Fruit fly (Drosophila melanogaster): ENCODE data around the gene Rab3GAP1.
A peak's percentile ranks its signal among the peaks of the same experiment; 100 is the strongest.

Gene Rab3GAP1

DNA sequence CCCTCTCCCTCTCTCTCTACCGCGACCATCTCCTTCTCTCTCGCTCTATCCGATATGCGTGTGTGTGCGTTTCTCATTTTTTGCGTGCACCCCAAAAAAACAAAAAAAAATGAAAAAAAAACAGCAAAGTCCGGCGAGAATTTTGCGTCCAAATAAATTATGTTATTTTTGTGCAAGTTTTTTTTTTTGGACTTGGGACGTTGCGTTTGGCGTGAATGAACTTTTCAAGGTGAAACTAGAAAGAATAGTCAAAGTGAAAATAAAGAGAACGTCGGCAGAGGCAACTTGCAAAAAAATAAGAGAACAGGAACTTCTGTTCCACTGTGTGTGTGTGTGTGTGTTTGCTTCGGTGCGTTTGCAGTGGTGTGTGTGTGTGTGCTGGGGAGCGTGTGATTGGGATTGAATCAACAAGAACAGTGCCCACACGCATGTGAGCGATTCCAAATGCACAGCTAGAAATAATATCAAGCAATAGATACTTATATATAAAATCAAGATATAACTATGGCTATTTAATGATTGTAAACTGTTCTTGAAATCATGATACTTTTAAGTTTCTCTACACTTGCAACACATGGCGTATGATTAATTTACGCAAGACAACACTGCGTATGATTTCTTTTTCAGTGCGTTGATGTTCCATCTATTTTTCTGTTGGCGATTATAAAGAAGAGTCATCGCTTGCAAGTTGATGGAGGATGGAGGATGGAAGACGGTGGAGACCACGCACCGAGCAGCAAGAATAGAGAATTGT is 18.4 kb upstream of the Rab3GAP1 start:
- no peak for TF ChIP-seq bab1 (GFP tag; optimal IDR thresholded peaks at IDR 0.05)
- no peak for TF ChIP-seq toe (GFP tag; optimal IDR thresholded peaks at IDR 0.05)
- TF ChIP-seq CG11617 (GFP tag; optimal IDR thresholded peaks at IDR 0.05) = no peak
- TF ChIP-seq CG7101 (tag; optimal IDR thresholded peaks at IDR 0.05) = no peak
- no peak for TF ChIP-seq tj (GFP tag; optimal IDR thresholded peaks at IDR 0.05)
- TF ChIP-seq Hr96 (GFP tag; optimal IDR thresholded peaks at IDR 0.05) = no peak
- TF ChIP-seq pad (GFP tag; optimal IDR thresholded peaks at IDR 0.05) = no peak
- TF ChIP-seq CG14711 (tag; optimal IDR thresholded peaks at IDR 0.05) = no peak
- TF ChIP-seq ovo (GFP tag; optimal IDR thresholded peaks at IDR 0.05) = no peak
- TF ChIP-seq CG33017 (tag; optimal IDR thresholded peaks at IDR 0.05) = no peak
- TF ChIP-seq CG1620 (GFP tag; optimal IDR thresholded peaks at IDR 0.05) = no peak
- TF ChIP-seq Crg-1 (GFP tag; optimal IDR thresholded peaks at IDR 0.05) = no peak
- TF ChIP-seq CG5204 (GFP tag; optimal IDR thresholded peaks at IDR 0.05) = no peak
- no peak for TF ChIP-seq CG12768 (GFP tag; optimal IDR thresholded peaks at IDR 0.05)
- TF ChIP-seq CG7045 (GFP tag; optimal IDR thresholded peaks at IDR 0.05) = no peak

DNA sequence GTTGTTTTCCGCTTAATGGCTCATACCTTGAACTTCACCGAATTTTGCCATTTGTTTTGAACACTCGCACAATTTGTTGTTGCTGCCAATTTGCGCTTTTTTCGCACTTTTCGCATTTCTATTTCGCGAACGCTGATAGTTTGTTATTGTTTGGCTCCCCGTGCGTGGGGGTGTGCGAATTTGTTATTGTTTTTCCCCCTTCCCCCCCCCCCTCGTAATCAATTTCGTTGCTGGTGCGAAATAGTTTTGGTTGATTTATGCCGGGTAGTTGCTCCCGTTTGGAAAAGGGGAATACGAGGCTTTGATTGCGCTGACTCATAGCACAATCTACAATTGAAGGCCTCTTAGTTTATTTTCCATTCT is 17.5 kb upstream of the Rab3GAP1 start:
- TF ChIP-seq cnc (optimal IDR thresholded peaks at IDR 0.05) (no peak), ovo (GFP tag; optimal IDR thresholded peaks at IDR 0.05) (no peak), CG14711 (tag; optimal IDR thresholded peaks at IDR 0.05) (no peak), Hr96 (GFP tag; optimal IDR thresholded peaks at IDR 0.05) (no peak), cic (GFP tag; optimal IDR thresholded peaks at IDR 0.05) (no peak), CG33017 (tag; optimal IDR thresholded peaks at IDR 0.05) (no peak), tj (GFP tag; optimal IDR thresholded peaks at IDR 0.05) (no peak), Clk (GFP tag; optimal IDR thresholded peaks at IDR 0.05) (no peak), pad (GFP tag; optimal IDR thresholded peaks at IDR 0.05) (no peak), Mnt (GFP tag; optimal IDR thresholded peaks at IDR 0.05) (no peak), bab1 (GFP tag; optimal IDR thresholded peaks at IDR 0.05) (no peak), CG5204 (GFP tag; optimal IDR thresholded peaks at IDR 0.05) (no peak), CG7045 (GFP tag; optimal IDR thresholded peaks at IDR 0.05) (no peak), toe (GFP tag; optimal IDR thresholded peaks at IDR 0.05) (no peak)

DNA sequence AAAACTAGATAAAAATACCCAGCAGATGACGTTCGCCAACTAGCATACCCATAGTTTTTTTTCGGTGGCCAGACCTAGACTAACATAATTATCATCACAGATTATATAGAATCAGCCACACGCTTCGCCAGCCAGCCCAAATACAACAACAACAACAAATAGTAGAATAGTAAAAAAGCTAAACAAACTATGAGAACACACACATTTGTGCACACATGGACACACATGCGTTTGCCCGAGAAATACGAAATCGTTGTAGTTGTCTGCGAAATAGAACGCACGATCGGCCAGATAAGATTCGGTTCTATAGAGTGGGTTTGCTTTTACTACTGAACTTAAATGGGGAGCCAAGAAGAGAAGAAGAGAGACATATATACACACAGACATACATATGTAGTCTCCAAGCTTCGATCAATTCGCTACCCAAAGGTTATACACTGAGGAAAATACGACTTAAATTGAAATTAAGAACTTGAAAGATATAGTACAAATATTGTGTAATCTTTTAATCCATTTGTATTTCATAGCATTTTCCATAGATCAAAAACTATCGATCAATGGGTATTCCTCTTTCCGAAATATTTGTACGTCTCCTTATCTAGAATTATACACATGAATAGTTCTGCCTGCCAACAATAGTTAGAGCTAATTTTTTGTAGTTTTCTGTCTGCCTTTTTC is 17.0 kb upstream of the Rab3GAP1 start:
- no peak for TF ChIP-seq Crg-1 (GFP tag; optimal IDR thresholded peaks at IDR 0.05)
- no peak for TF ChIP-seq CG12768 (GFP tag; optimal IDR thresholded peaks at IDR 0.05)
- no peak for TF ChIP-seq Hr96 (GFP tag; optimal IDR thresholded peaks at IDR 0.05)
- no peak for TF ChIP-seq bab1 (GFP tag; optimal IDR thresholded peaks at IDR 0.05)
- TF ChIP-seq cnc (optimal IDR thresholded peaks at IDR 0.05) = no peak
- TF ChIP-seq cic (GFP tag; optimal IDR thresholded peaks at IDR 0.05) = no peak
- no peak for TF ChIP-seq CG1620 (GFP tag; optimal IDR thresholded peaks at IDR 0.05)
- TF ChIP-seq CG5204 (GFP tag; optimal IDR thresholded peaks at IDR 0.05) = no peak
- no peak for TF ChIP-seq CG11617 (GFP tag; optimal IDR thresholded peaks at IDR 0.05)
- TF ChIP-seq pad (GFP tag; optimal IDR thresholded peaks at IDR 0.05) = no peak
- TF ChIP-seq CG14711 (tag; optimal IDR thresholded peaks at IDR 0.05) = no peak
- TF ChIP-seq CG7045 (GFP tag; optimal IDR thresholded peaks at IDR 0.05) = no peak
- no peak for TF ChIP-seq ovo (GFP tag; optimal IDR thresholded peaks at IDR 0.05)
- no peak for TF ChIP-seq Mnt (GFP tag; optimal IDR thresholded peaks at IDR 0.05)
- no peak for TF ChIP-seq kay (GFP tag; ENCODE audit: borderline replicate concordance)
- no peak for TF ChIP-seq CG33017 (tag; optimal IDR thresholded peaks at IDR 0.05)

- no peak for TF ChIP-seq CG7101 (tag; optimal IDR thresholded peaks at IDR 0.05)
- TF ChIP-seq Mnt (GFP tag; optimal IDR thresholded peaks at IDR 0.05) = no peak
- TF ChIP-seq CG7045 (GFP tag; optimal IDR thresholded peaks at IDR 0.05) = no peak
These were observed 13.8 kb upstream of the Rab3GAP1 start for dm6 chr2L:1624750-1625149.

DNA sequence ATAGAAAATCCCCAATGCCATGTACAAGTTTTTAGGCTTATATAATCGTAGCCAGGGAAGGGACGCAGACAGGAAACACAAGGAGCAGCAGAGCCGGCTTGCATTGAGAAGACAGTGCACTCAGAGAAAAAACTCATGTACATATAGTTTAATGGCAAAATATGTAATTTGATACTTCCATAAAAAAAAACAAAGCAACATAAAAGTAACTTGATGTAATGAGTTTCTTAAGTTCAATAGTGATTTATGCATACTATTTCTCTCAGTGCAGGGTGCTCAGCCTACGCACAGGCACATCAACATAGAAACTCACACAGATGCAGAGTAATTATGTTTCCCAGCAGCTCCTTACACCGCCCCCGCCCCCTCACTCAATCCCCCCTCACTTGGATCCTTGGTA is 9.8 kb upstream of the Rab3GAP1 start:
- TF ChIP-seq CG7045 (GFP tag; optimal IDR thresholded peaks at IDR 0.05) (no peak), kay (GFP tag; ENCODE audit: borderline replicate concordance) (peak; percentile 21)

- TF ChIP-seq kay (GFP tag; ENCODE audit: borderline replicate concordance) (no peak), bab1 (GFP tag; optimal IDR thresholded peaks at IDR 0.05) (no peak), CG1620 (GFP tag; optimal IDR thresholded peaks at IDR 0.05) (no peak)
These were observed 8.2 kb upstream of the Rab3GAP1 start for dm6 chr2L:1619191-1619590.

DNA sequence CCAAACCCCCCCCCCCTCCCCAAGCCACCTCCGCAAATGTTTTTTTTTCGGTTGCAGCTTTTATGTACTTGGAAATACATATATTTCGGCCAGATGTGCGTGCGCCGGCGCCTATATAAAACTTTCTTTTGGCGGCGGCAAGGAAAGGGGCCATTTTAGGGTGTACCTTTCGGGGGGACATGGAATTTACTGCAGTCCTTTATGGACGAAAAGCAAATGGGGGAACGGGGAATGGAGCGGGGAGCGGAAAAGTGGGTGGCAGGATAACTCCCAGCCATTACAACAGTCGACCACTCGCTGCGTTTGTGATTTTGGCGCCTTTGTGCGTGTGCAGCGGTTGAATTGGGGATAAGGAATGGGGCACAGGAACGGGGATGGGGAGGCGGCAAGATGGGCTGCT is 7.7 kb upstream of the Rab3GAP1 start:
- TF ChIP-seq CG1620 (GFP tag; optimal IDR thresholded peaks at IDR 0.05) (no peak), CG7101 (tag; optimal IDR thresholded peaks at IDR 0.05) (no peak), CG33017 (tag; optimal IDR thresholded peaks at IDR 0.05) (no peak), tj (GFP tag; optimal IDR thresholded peaks at IDR 0.05) (no peak), Crg-1 (GFP tag; optimal IDR thresholded peaks at IDR 0.05) (no peak), CG11617 (GFP tag; optimal IDR thresholded peaks at IDR 0.05) (no peak), kay (GFP tag; ENCODE audit: borderline replicate concordance) (no peak), cnc (optimal IDR thresholded peaks at IDR 0.05) (no peak), CG7045 (GFP tag; optimal IDR thresholded peaks at IDR 0.05) (no peak), Mnt (GFP tag; optimal IDR thresholded peaks at IDR 0.05) (no peak), Hr96 (GFP tag; optimal IDR thresholded peaks at IDR 0.05) (no peak), ovo (GFP tag; optimal IDR thresholded peaks at IDR 0.05) (no peak), toe (GFP tag; optimal IDR thresholded peaks at IDR 0.05) (no peak), pad (GFP tag; optimal IDR thresholded peaks at IDR 0.05) (no peak), bab1 (GFP tag; optimal IDR thresholded peaks at IDR 0.05) (no peak)

All from whole organism, adult.